Worm (Caenorhabditis elegans) whole organism, young adult: ENCODE data around the gene irld-18.

Experiments used
- B0336.3 ChIP-seq: fragments of 200-800 bp; sonication (Bioruptor generic); IDR thresholded peaks from 2 replicates; pipeline ENCODE4 v1.3.6; 2022; ENCODE audit warnings: missing genetic modification characterization, missing compliant biosample characterization
- D2030.7 ChIP-seq: fragments of 200-800 bp; sonication (Bioruptor generic); IDR thresholded peaks from 2 replicates; pipeline ENCODE4 v1.3.6; 2022; ENCODE audit warnings: missing genetic modification reagents, missing genetic modification characterization, missing compliant biosample characterization
- F10E7.11 ChIP-seq: sonication (generic microtip); optimal IDR thresholded peaks from 2 replicates; lab custom pipeline; 2017; ENCODE audit warnings: mild to moderate bottlenecking, missing genetic modification characterization, moderate library complexity, missing compliant biosample characterization
- F22D6.2 ChIP-seq: sonication (generic microtip); optimal IDR thresholded peaks from 2 replicates; lab custom pipeline; 2016; ENCODE audit warnings: mild to moderate bottlenecking, missing genetic modification characterization, missing compliant biosample characterization
- F57C9.4 ChIP-seq: sonication (generic microtip); optimal IDR thresholded peaks from 2 replicates; lab custom pipeline; 2017; ENCODE audit warnings: mild to moderate bottlenecking, missing genetic modification characterization, missing compliant biosample characterization
- Y79H2A.3 ChIP-seq: fragments of 200-800 bp; sonication (Bioruptor generic); conservative IDR thresholded peaks from 2 replicates; pipeline ENCODE4 v1.3.6; 2022; ENCODE audit warnings: missing genetic modification reagents, missing genetic modification characterization, missing compliant biosample characterization
- ZK185.1 ChIP-seq: sonication (generic microtip); optimal IDR thresholded peaks from 2 replicates; lab custom pipeline; 2016; ENCODE audit warnings: mild to moderate bottlenecking, missing genetic modification characterization, missing compliant biosample characterization; ENCODE audit not compliant: poor library complexity, severe bottlenecking
- ama-1 ChIP-seq, 3 experiments: fragments of 150-350 bp in 1 of 3; sonication (generic microtip) in 2 of 3; optimal IDR thresholded peaks; 2 replicates each; lab custom pipeline; 2014 to 2018; ENCODE audit warnings: missing biosample characterization in 2 of 3, missing genetic modification characterization in 2 of 3, missing genetic modification reagents in 2 of 3
- attf-5 ChIP-seq: fragments of 200-800 bp; sonication (Bioruptor generic); optimal IDR thresholded peaks from 2 replicates; lab custom pipeline; 2018; ENCODE audit warnings: mild to moderate bottlenecking, missing genetic modification characterization, missing compliant biosample characterization
- attf-6 ChIP-seq: fragments of 200-800 bp; sonication (Bioruptor generic); IDR thresholded peaks from 2 replicates; pipeline ENCODE4 v1.3.6; 2022; ENCODE audit warnings: missing genetic modification reagents, missing genetic modification characterization, missing compliant biosample characterization
- cebp-1 ChIP-seq, 2 experiments: fragments of 200-800 bp in 1 of 2; sonication (Bioruptor generic) in 1 of 2; sonication (generic microtip) in 1 of 2; IDR thresholded peaks in 1 of 2; optimal IDR thresholded peaks in 1 of 2; 2 replicates each; pipeline versions ENCODE4 v1.3.6 to Lab custom; 2017 to 2022; ENCODE audit warnings: missing compliant biosample characterization in 2 of 2, missing genetic modification characterization in 2 of 2, mild to moderate bottlenecking in 1 of 2, missing genetic modification reagents in 1 of 2, moderate library complexity in 1 of 2
- cebp-2 ChIP-seq: fragments of 200-800 bp; sonication (Bioruptor generic); IDR thresholded peaks from 2 replicates; pipeline ENCODE4 v1.3.6; 2022; ENCODE audit warnings: missing genetic modification characterization, missing compliant biosample characterization
- ceh-100 ChIP-seq: fragments of 200-800 bp; sonication (Bioruptor generic); IDR thresholded peaks from 2 replicates; pipeline ENCODE4 v1.3.6; 2022; ENCODE audit warnings: missing genetic modification reagents, missing genetic modification characterization, missing compliant biosample characterization
- ceh-58 ChIP-seq: fragments of 200-800 bp; sonication (Bioruptor generic); IDR thresholded peaks from 2 replicates; pipeline ENCODE4 v1.3.6; 2022; ENCODE audit warnings: missing genetic modification characterization, missing compliant biosample characterization
- ceh-79 ChIP-seq: sonication (generic microtip); optimal IDR thresholded peaks from 2 replicates; lab custom pipeline; 2017; ENCODE audit warnings: mild to moderate bottlenecking, missing genetic modification characterization, missing compliant biosample characterization
- ceh-91 ChIP-seq: fragments of 200-800 bp; sonication (Bioruptor generic); IDR thresholded peaks from 2 replicates; pipeline ENCODE4 v1.3.6; 2022; ENCODE audit warnings: missing genetic modification reagents, missing genetic modification characterization, missing compliant biosample characterization
- chd-7 ChIP-seq: sonication (generic microtip); optimal IDR thresholded peaks from 2 replicates; lab custom pipeline; 2016; ENCODE audit warnings: mild to moderate bottlenecking, missing genetic modification characterization, moderate library complexity, missing compliant biosample characterization
- egl-18 ChIP-seq: fragments of 200-800 bp; sonication (Bioruptor generic); IDR thresholded peaks from 2 replicates; pipeline ENCODE4 v1.3.6; 2022; ENCODE audit warnings: missing genetic modification reagents, missing genetic modification characterization, missing compliant biosample characterization
- egl-44 ChIP-seq: fragments of 200-800 bp; sonication (Bioruptor generic); IDR thresholded peaks from 2 replicates; pipeline ENCODE4 v1.3.6; 2022; ENCODE audit warnings: missing genetic modification reagents, missing genetic modification characterization, missing compliant biosample characterization
- ets-4 ChIP-seq: fragments of 200-800 bp; sonication (Bioruptor generic); optimal IDR thresholded peaks from 2 replicates; lab custom pipeline; 2018; ENCODE audit warnings: mild to moderate bottlenecking, missing genetic modification characterization, missing compliant biosample characterization
- hlh-26 ChIP-seq: fragments of 200-800 bp; sonication (Bioruptor generic); conservative IDR thresholded peaks from 2 replicates; pipeline ENCODE4 v1.3.6; 2022; ENCODE audit warnings: missing genetic modification reagents, missing genetic modification characterization, missing compliant biosample characterization
- hmg-1.2 ChIP-seq: fragments of 200-800 bp; sonication (Bioruptor generic); IDR thresholded peaks from 2 replicates; pipeline ENCODE4 v1.3.6; 2022; ENCODE audit warnings: missing genetic modification reagents, missing genetic modification characterization, missing compliant biosample characterization
- lin-26 ChIP-seq: fragments of 200-800 bp; sonication (Bioruptor generic); IDR thresholded peaks from 2 replicates; pipeline ENCODE4 v1.3.6; 2022; ENCODE audit warnings: missing genetic modification reagents, missing genetic modification characterization, missing compliant biosample characterization
- lin-54 ChIP-seq: fragments of 200-800 bp; sonication (Bioruptor generic); optimal IDR thresholded peaks from 2 replicates; lab custom pipeline; 2018; ENCODE audit warnings: mild to moderate bottlenecking, missing genetic modification characterization, missing compliant biosample characterization
- madf-3 ChIP-seq: fragments of 200-800 bp; sonication (Bioruptor generic); IDR thresholded peaks from 2 replicates; pipeline ENCODE4 v1.3.6; 2022; ENCODE audit warnings: missing genetic modification reagents, missing genetic modification characterization, missing compliant biosample characterization
- madf-6 ChIP-seq: fragments of 200-800 bp; sonication (Bioruptor generic); IDR thresholded peaks from 2 replicates; pipeline ENCODE4 v1.3.6; 2022; ENCODE audit warnings: missing genetic modification reagents, missing genetic modification characterization, missing compliant biosample characterization
- madf-8 ChIP-seq: fragments of 200-800 bp; sonication (Bioruptor generic); conservative IDR thresholded peaks from 2 replicates; pipeline ENCODE4 v1.3.6; 2022; ENCODE audit warnings: missing genetic modification reagents, missing genetic modification characterization, missing compliant biosample characterization
- nfya-1 ChIP-seq: sonication (generic microtip); optimal IDR thresholded peaks from 2 replicates; lab custom pipeline; 2017; ENCODE audit warnings: antibody characterized with exemption, missing compliant biosample characterization, missing genetic modification characterization, borderline replicate concordance; ENCODE audit not compliant: insufficient read depth
- nfyb-1 ChIP-seq: fragments of 200-800 bp; sonication (Bioruptor generic); IDR thresholded peaks from 2 replicates; pipeline ENCODE4 v1.3.6; 2022; ENCODE audit warnings: missing genetic modification reagents, missing genetic modification characterization, missing compliant biosample characterization
- nhr-90 ChIP-seq: sonication (generic microtip); optimal IDR thresholded peaks from 2 replicates; lab custom pipeline; 2016; ENCODE audit warnings: missing genotype, mild to moderate bottlenecking, missing genetic modification characterization, missing compliant biosample characterization
- pbrm-1 ChIP-seq: fragments of 200-800 bp; sonication (Bioruptor generic); IDR thresholded peaks from 2 replicates; pipeline ENCODE4 v1.3.6; 2022; ENCODE audit warnings: missing genetic modification reagents, missing genetic modification characterization, missing compliant biosample characterization
- pha-4 ChIP-seq: fragments of 150-350 bp; sonication (generic microtip); optimal IDR thresholded peaks from 2 replicates; lab custom pipeline; 2014; ENCODE audit warnings: missing biosample characterization, missing genetic modification reagents, missing genetic modification characterization
- rec-8 ChIP-seq, 2 experiments: sonication (generic microtip); optimal IDR thresholded peaks; 2 replicates each; lab custom pipeline; 2016; ENCODE audit warnings: mild to moderate bottlenecking in 2 of 2, missing genetic modification characterization in 2 of 2, missing genetic modification reagents in 2 of 2, missing genotype in 2 of 2, missing biosample characterization in 1 of 2, missing compliant biosample characterization in 1 of 2, moderate library complexity in 1 of 2
- repo-1 ChIP-seq: sonication (generic microtip); optimal IDR thresholded peaks from 2 replicates; lab custom pipeline; 2017; ENCODE audit warnings: mild to moderate bottlenecking, missing genetic modification characterization, missing compliant biosample characterization
- sea-2 ChIP-seq: fragments of 200-800 bp; sonication (Bioruptor generic); IDR thresholded peaks from 2 replicates; pipeline ENCODE4 v1.3.6; 2022; ENCODE audit warnings: missing genetic modification characterization, missing compliant biosample characterization
- snpc-1.1 ChIP-seq: sonication (generic microtip); optimal IDR thresholded peaks from 2 replicates; lab custom pipeline; 2017; ENCODE audit warnings: missing genetic modification characterization, mild to moderate bottlenecking, missing compliant biosample characterization, antibody characterized with exemption, moderate library complexity, missing genotype, missing genetic modification reagents; ENCODE audit not compliant: insufficient read depth
- snpc-1.3 ChIP-seq: sonication (generic microtip); optimal IDR thresholded peaks from 2 replicates; lab custom pipeline; 2017; ENCODE audit warnings: missing genetic modification characterization, mild to moderate bottlenecking, missing compliant biosample characterization, antibody characterized with exemption, moderate library complexity, missing genotype, missing genetic modification reagents; ENCODE audit not compliant: insufficient read depth
- snpc-4 ChIP-seq, 5 experiments: fragments of 150-350 bp in 1 of 5; sonication (generic microtip) in 4 of 5; optimal IDR thresholded peaks; 2 replicates each; lab custom pipeline; 2014 to 2018; ENCODE audit warnings: missing genetic modification characterization in 5 of 5, missing biosample characterization in 3 of 5, antibody characterized with exemption in 2 of 5, mild to moderate bottlenecking in 2 of 5, missing compliant biosample characterization in 2 of 5, missing genotype in 2 of 5, moderate library complexity in 2 of 5, missing genetic modification reagents in 1 of 5
- somi-1 ChIP-seq: fragments of 200-800 bp; sonication (Bioruptor generic); optimal IDR thresholded peaks from 2 replicates; lab custom pipeline; 2018; ENCODE audit warnings: mild to moderate bottlenecking, missing genetic modification characterization, missing compliant biosample characterization
- ztf-26 ChIP-seq: sonication (generic microtip); optimal IDR thresholded peaks from 2 replicates; lab custom pipeline; 2017; ENCODE audit warnings: missing genetic modification characterization, missing compliant biosample characterization
- ztf-28 ChIP-seq: fragments of 200-800 bp; sonication (Bioruptor generic); IDR thresholded peaks from 2 replicates; pipeline ENCODE4 v1.3.6; 2022; ENCODE audit warnings: missing genetic modification reagents, missing genetic modification characterization, missing compliant biosample characterization

The irld-18 gene

DNA sequence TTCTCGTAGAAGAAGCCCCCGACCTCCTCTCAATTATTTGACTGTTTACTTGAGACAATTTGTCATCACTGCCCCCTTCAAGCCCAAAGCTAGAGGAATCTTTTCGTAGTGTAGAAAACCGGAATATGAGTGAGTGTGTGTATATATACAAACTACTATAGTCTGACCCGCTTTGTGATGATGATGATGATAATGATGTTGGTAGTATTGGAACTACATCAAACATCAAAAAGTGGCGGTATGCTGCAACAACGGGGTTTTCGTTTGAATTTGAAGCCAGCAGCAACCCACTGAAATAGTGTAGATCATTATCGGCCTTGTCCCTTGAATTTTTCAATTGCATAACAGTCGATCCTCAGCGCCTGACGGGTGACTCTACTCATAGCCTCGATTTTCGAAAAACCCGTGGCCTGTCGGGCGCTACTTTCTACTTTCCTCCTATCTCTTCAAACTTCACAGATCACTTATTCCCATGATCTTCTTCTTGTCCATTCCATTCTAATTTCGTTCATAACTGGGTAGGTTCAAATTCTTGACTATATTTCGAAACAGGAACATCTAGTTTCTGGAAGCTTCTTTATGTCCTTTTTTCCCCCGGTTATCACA is 31.2 kb upstream of the irld-18 start:
- TF ChIP-seq ceh-91 (no peak), nfya-1 (tag; lab: Kevin White, UChicago) (no peak), ZK185.1 (tag; lab: Kevin White, UChicago) (no peak), lin-26 (GFP tag; lab: Robert Waterston, UW) (peak; percentile 58; the same call in 1 of the 2 replicates), snpc-4 (GFP tag; optimal IDR thresholded peaks at IDR 0.05; lab: Kevin White, UChicago) (no peak), snpc-4 (tag; optimal IDR thresholded peaks at IDR 0.05; lab: Kevin White, UChicago) (peak; percentile 59 to 86 (median 82)), pha-4 (no peak), Y79H2A.3 (GFP tag; lab: Robert Waterston, UW) (0 out of 2 replicates have a peak, but pooled peaks have one; percentile 18), hmg-1.2 (GFP tag; lab: Robert Waterston, UW) (no peak), cebp-1 (GFP tag; IDR thresholded peaks at IDR 0.05; lab: Robert Waterston, UW) (no peak), cebp-1 (tag; optimal IDR thresholded peaks at IDR 0.05; lab: Kevin White, UChicago) (peak; percentile 29), cebp-2 (0 out of 2 replicates have a peak, but pooled peaks have one; percentile 56)

DNA sequence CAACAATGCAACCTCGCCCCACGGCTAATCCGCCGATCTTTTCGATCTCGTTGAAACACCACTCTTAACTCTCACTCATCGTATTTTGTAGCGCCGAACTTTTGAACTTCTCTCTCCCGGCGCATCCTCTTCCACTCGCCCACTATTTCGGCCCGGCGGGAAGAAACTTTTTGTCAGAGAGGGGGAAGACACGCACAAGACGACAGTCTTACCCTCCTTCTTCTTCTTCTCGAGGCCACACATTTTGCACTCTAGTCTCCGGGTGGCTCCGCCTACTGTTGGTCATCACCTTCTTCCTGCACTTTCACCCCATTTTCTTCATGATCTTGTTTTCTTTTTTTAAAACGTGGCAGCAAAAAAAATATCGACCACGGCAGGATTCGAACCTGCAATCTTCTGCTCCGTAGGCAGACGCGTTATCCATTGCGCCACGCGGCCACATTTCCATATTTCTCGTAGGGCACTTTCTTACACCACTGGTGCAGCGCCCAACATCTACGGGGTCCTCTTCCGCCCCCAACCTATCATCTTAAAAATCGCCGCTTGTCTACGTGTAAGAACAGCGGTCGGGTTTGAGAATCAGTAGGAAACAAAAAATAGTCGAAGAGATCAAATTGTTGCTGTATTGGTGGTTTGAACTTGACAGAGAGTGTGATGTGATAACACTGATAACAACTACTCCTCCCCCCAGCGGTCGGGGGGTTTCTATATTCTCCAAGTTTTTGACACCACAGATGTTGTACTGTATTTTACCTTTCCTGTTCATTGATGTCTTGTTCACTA is 30.3 kb upstream of the irld-18 start:
- no peak for TF ChIP-seq chd-7 (tag; lab: Kevin White, UChicago)
- peak; percentile 99 for TF ChIP-seq attf-6
- TF ChIP-seq nhr-90: peak; percentile 51
- TF ChIP-seq snpc-4 (GFP tag; optimal IDR thresholded peaks at IDR 0.05; lab: Kevin White, UChicago): peak; percentile 88
- peak; percentile 23 to 98 (median 94) for TF ChIP-seq snpc-4 (tag; optimal IDR thresholded peaks at IDR 0.05; lab: Kevin White, UChicago)
- TF ChIP-seq F10E7.11 (tag; lab: Kevin White, UChicago): no peak
- no peak for TF ChIP-seq lin-54
- no peak for TF ChIP-seq ceh-79 (tag; lab: Kevin White, UChicago)
- peak; percentile 53 for TF ChIP-seq attf-5 (GFP tag; lab: Kevin White, UChicago)
- TF ChIP-seq rec-8 (tag; optimal IDR thresholded peaks at IDR 0.05; lab: Kevin White, UChicago): no peak
- TF ChIP-seq ztf-28 (GFP tag; lab: Robert Waterston, UW): no peak
- TF ChIP-seq ceh-58 (GFP tag; lab: Robert Waterston, UW): no peak
- 0 out of 2 replicates have a peak, but pooled peaks have one; percentile 51 for TF ChIP-seq madf-3 (GFP tag; lab: Robert Waterston, UW)
- TF ChIP-seq nfya-1 (tag; lab: Kevin White, UChicago): no peak
- no peak for TF ChIP-seq hlh-26
- TF ChIP-seq cebp-2: 0 out of 2 replicates have a peak, but pooled peaks have one; percentile 19
- no peak for TF ChIP-seq ceh-100 (GFP tag; lab: Robert Waterston, UW)
- TF ChIP-seq sea-2 (GFP tag; lab: Robert Waterston, UW): no peak
- no peak for TF ChIP-seq ets-4 (GFP tag; lab: Kevin White, UChicago)
- TF ChIP-seq egl-18 (GFP tag; lab: Robert Waterston, UW): no peak
- TF ChIP-seq ama-1 (optimal IDR thresholded peaks at IDR 0.05; lab: Kevin White, UChicago): no peak
- TF ChIP-seq ama-1 (GFP tag; optimal IDR thresholded peaks at IDR 0.05; lab: Kevin White, UChicago): no peak
- no peak for TF ChIP-seq egl-44 (GFP tag; lab: Robert Waterston, UW)
- peak; percentile 50 for TF ChIP-seq ztf-26 (tag; lab: Kevin White, UChicago)
- TF ChIP-seq D2030.7 (GFP tag; lab: Robert Waterston, UW): peak; percentile 80
- peak; percentile 48; the same call in 1 of the 2 replicates for TF ChIP-seq pbrm-1 (GFP tag; lab: Robert Waterston, UW)
- no peak for TF ChIP-seq nfyb-1 (GFP tag; lab: Robert Waterston, UW)
- no peak for TF ChIP-seq F57C9.4 (tag; lab: Kevin White, UChicago)
- TF ChIP-seq madf-6 (GFP tag; lab: Robert Waterston, UW): 0 out of 2 replicates have a peak, but pooled peaks have one; percentile 46
- TF ChIP-seq snpc-1.1 (tag; lab: Kevin White, UChicago): peak; percentile 73
- TF ChIP-seq F22D6.2 (tag; lab: Kevin White, UChicago): peak; percentile 22
- peak; percentile 67; the same call in 1 of the 2 replicates for TF ChIP-seq B0336.3
- TF ChIP-seq somi-1 (GFP tag; lab: Kevin White, UChicago): peak; percentile 13
- TF ChIP-seq madf-8: peak; percentile 26
- peak; percentile 52 for TF ChIP-seq snpc-1.3 (tag; lab: Kevin White, UChicago)
- no peak for TF ChIP-seq repo-1
